Worm (Caenorhabditis elegans): Measurements from ENCODE around the gene srbc-45.

srbc-45 gene

DNA sequence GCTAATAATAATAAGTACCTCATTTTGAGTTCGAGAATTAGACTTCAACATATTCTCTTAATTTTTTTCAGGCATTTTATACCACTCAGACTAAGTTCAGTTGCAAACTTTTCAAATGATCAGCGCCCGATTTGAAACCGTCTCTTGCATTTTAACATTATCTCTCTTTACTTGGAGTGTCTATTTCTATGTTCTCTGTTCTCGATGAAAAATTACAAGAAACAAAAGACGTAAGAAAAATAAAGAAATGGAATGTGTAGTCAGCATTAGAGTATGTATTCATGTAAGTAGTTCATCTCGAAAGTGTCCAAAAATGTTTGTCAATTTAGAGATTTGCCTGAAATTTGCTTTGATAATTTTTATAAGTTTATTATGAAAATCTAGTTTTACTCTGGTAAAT is 3.2 kb upstream of the srbc-45 start, which contains the start of gene ugt-3:
Gene ugt-3, minus strand, starts transcription at position 101 of the 400 bp plus-strand sequence.
- no peak for TF ChIP-seq flt-1 (GFP tag; IDR thresholded peaks at IDR 0.05)
- no peak for TF ChIP-seq klf-2 (GFP tag; conservative IDR thresholded peaks at IDR 0.05)
- no peak for TF ChIP-seq ref-1 (GFP tag; conservative IDR thresholded peaks at IDR 0.05)
- no peak for TF ChIP-seq ztf-23 (GFP tag; IDR thresholded peaks at IDR 0.05)
- no peak for TF ChIP-seq ztf-29 (GFP tag; IDR thresholded peaks at IDR 0.05)

DNA sequence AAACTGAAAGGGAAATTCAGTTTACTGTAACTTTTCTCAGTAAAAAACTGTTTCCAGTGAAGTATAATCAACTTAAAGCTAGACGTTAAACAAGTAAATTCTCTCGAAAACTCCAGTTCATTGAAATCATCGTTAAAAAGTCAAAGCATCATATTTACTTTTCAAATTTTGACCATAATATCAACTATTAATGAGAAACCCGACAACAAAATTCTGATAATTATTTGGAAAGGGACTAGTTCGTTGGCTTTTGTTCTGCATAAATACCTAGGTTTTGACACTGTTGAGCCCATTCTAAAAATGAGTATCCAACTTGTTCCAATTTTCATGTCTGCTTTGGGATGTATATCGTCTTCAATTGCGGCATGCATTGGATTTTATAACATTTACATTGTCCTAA is 2.8 kb downstream of the srbc-45 start, which contains the start of gene ZC443.7:
Gene ZC443.7, plus strand, starts transcription at position 301 of the 400 bp plus-strand sequence.
- TF ChIP-seq ztf-23 (GFP tag; IDR thresholded peaks at IDR 0.05): no peak
- TF ChIP-seq tab-1 (GFP tag; IDR thresholded peaks at IDR 0.05): no peak
- TF ChIP-seq T22C8.4 (GFP tag; IDR thresholded peaks at IDR 0.05): no peak
- TF ChIP-seq ztf-29 (GFP tag; IDR thresholded peaks at IDR 0.05): no peak
- no peak for TF ChIP-seq med-1 (GFP tag; optimal IDR thresholded peaks at IDR 0.05; ENCODE audit: insufficient read depth)
- TF ChIP-seq flt-1 (GFP tag; IDR thresholded peaks at IDR 0.05): no peak
- no peak for TF ChIP-seq ref-1 (GFP tag; conservative IDR thresholded peaks at IDR 0.05)
- no peak for TF ChIP-seq klf-2 (GFP tag; conservative IDR thresholded peaks at IDR 0.05)
- no peak for TF ChIP-seq cog-1 (tag; optimal IDR thresholded peaks at IDR 0.05)

DNA sequence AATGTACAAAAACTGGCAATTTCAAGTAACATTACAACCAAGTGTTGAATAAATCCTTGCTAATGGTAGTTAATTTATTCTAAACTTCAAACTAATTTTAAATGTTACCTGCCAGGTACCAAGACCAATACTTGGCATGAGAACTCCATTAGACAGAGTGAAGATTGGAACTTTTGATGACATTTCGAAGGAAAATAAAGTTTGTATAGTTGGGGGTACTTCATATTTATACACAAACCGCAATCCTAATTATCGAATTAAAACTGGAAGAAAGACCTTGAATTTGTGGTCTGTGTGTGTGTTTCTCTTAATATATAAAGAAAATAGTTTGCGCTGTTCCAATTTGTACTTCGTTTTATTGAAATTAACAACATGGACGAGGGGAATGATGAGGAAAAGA is 6.5 kb downstream of the srbc-45 start, which contains the start of gene ZC443.1:
Gene ZC443.1, minus strand, starts transcription at position 205 of the 400 bp plus-strand sequence.
- no peak for TF ChIP-seq ztf-29 (GFP tag; IDR thresholded peaks at IDR 0.05)
- no peak for TF ChIP-seq med-1 (GFP tag; optimal IDR thresholded peaks at IDR 0.05; ENCODE audit: insufficient read depth)

DNA sequence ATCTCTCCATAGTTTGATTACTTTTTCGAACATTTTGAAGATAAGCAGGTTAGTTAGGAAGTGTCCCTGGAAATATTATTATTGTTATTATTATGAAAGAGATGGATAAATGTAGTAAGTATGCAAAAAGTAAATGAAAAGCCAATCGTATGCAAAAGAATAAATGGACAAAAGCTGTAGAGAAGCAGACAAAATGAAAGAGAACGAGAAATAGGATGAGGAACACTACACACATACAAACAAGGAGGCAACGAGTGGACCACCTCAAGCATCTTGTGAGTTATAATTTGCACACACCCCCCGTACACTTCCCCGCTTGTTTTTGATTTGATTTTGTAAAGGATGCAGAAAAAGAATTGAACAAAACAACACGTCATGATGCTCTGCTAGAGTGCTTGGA is 7.8 kb downstream of the srbc-45 start, which contains the start of gene ZC443.2:
Gene ZC443.2, minus strand, starts transcription at position 67 of the 400 bp plus-strand sequence.
- TF ChIP-seq cog-1 (tag; optimal IDR thresholded peaks at IDR 0.05) (no peak), flt-1 (GFP tag; IDR thresholded peaks at IDR 0.05) (no peak), T22C8.4 (GFP tag; IDR thresholded peaks at IDR 0.05) (no peak), tab-1 (GFP tag; IDR thresholded peaks at IDR 0.05) (no peak), klf-2 (GFP tag; conservative IDR thresholded peaks at IDR 0.05) (no peak), ztf-29 (GFP tag; IDR thresholded peaks at IDR 0.05) (no peak), med-1 (GFP tag; optimal IDR thresholded peaks at IDR 0.05; ENCODE audit: insufficient read depth) (no peak), ref-1 (GFP tag; conservative IDR thresholded peaks at IDR 0.05) (no peak), ztf-23 (GFP tag; IDR thresholded peaks at IDR 0.05) (no peak)

DNA sequence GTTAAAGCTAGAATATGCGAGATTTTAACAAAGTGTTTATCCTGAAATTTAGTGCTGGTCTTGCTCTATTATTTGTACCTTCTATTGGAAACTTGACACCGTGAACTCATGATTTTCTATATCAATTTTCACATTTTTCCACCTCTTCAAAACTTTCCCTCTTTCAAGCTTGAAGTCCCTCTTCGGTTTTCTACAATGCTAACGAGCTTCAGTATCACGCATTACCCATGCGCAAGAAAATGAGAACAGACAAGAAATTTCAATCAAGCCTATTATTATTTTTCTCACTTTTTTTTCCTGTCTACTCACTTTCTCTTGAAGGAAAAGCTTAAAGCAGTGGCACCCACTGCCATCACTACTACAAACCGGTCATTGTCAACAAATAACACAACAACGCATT is 8.4 kb downstream of the srbc-45 start:
- TF ChIP-seq flt-1 (GFP tag; IDR thresholded peaks at IDR 0.05) (no peak), ztf-23 (GFP tag; IDR thresholded peaks at IDR 0.05) (no peak)

DNA sequence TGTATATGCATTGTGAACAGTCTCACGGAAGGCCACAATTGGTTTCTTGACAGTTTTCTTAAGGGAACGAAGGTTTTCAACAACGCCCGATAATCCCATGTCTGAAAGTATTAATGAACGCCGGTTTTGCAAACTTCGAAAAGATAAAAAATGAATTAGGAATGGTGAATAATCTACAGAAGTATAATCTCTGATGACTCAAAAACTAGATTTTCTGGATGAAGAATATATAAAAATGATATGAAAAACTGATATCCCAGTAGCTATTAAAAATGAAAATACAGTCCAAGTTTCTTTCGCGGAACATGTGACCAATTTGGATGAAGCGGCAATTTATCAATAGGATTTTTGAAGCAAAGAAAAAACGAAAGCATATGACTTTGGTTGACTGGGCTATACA is 10.6 kb downstream of the srbc-45 start, which contains the start of gene ZC443.3:
Gene ZC443.3, minus strand, starts transcription at position 101 of the 400 bp plus-strand sequence.
- no peak for TF ChIP-seq cog-1 (tag; optimal IDR thresholded peaks at IDR 0.05)
- no peak for TF ChIP-seq klf-2 (GFP tag; conservative IDR thresholded peaks at IDR 0.05)
- TF ChIP-seq tab-1 (GFP tag; IDR thresholded peaks at IDR 0.05): no peak
- TF ChIP-seq ref-1 (GFP tag; conservative IDR thresholded peaks at IDR 0.05): no peak
- no peak for TF ChIP-seq T22C8.4 (GFP tag; IDR thresholded peaks at IDR 0.05)
- no peak for TF ChIP-seq flt-1 (GFP tag; IDR thresholded peaks at IDR 0.05)
- no peak for TF ChIP-seq ztf-23 (GFP tag; IDR thresholded peaks at IDR 0.05)
- no peak for TF ChIP-seq med-1 (GFP tag; optimal IDR thresholded peaks at IDR 0.05; ENCODE audit: insufficient read depth)

DNA sequence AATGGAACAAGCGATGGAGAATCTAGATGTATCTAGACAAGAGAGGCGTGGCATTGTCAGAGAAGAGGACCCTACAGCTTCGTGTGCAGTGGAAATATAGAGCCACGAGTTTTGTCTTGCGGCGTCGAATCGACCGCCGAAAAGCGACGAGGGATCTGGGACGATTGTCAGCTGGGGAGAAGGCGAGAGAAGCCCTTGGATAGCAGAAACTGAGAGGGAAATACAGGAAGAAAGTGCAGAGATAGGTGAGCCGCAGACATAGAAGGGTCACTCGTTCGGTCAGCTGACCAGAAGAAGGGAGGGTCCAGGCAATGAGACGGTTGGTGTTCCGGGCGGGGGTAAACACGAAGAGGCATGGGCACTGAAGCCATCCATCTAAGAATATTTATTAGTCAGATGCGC is 11.1 kb downstream of the srbc-45 start:
- TF ChIP-seq flt-1 (GFP tag; IDR thresholded peaks at IDR 0.05) (0 out of 2 replicates have a peak, but pooled peaks have one; percentile 45), cog-1 (tag; optimal IDR thresholded peaks at IDR 0.05) (peak; percentile 71), ztf-29 (GFP tag; IDR thresholded peaks at IDR 0.05) (peak; percentile 64; the same call in 1 of the 2 replicates), ztf-23 (GFP tag; IDR thresholded peaks at IDR 0.05) (0 out of 2 replicates have a peak, but pooled peaks have one; percentile 54), med-1 (GFP tag; optimal IDR thresholded peaks at IDR 0.05; ENCODE audit: insufficient read depth) (no peak), tab-1 (GFP tag; IDR thresholded peaks at IDR 0.05) (0 out of 2 replicates have a peak, but pooled peaks have one; percentile 39)

DNA sequence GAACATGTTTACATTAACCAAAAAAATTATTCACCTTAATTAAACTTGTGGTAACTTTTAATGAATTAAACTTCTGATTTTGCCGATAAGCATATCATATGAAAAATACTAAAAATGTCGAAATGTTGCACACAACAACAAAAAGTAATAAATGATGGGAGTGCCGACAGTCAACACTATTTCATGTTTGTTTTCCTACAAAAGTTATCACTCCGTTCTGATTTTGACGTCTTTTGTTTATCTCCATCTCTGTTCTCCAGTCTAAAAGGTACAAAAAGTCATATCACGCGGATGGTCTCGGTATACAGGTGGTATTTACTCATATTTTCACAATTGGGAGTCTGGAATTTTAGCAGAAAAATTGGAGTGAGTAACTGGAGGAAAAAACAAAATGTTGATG is 12.0 kb downstream of the srbc-45 start:
- TF ChIP-seq flt-1 (GFP tag; IDR thresholded peaks at IDR 0.05) (no peak), klf-2 (GFP tag; conservative IDR thresholded peaks at IDR 0.05) (no peak), ztf-23 (GFP tag; IDR thresholded peaks at IDR 0.05) (no peak), ref-1 (GFP tag; conservative IDR thresholded peaks at IDR 0.05) (no peak), med-1 (GFP tag; optimal IDR thresholded peaks at IDR 0.05; ENCODE audit: insufficient read depth) (no peak), cog-1 (tag; optimal IDR thresholded peaks at IDR 0.05) (no peak), ztf-29 (GFP tag; IDR thresholded peaks at IDR 0.05) (no peak), tab-1 (GFP tag; IDR thresholded peaks at IDR 0.05) (no peak), T22C8.4 (GFP tag; IDR thresholded peaks at IDR 0.05) (no peak)

DNA sequence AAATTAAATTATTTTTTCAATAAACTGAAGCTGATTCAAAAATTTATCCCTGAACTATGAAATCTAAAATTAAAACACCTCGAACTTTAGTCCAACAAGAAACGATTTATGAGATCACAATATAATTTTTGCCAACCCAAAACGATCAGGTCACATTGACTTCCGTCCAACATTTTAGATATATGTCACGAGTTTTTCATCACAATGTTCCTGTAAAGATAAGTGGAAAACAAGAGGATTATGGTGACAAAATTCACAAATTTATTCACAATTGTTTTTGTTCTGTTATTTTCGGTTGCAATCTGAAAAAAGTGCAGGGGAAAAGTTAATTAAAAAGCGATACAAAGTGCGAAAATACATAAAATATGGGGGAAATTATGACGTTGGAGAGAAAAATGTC is 13.3 kb downstream of the srbc-45 start:
- TF ChIP-seq flt-1 (GFP tag; IDR thresholded peaks at IDR 0.05) (no peak), ref-1 (GFP tag; conservative IDR thresholded peaks at IDR 0.05) (no peak), T22C8.4 (GFP tag; IDR thresholded peaks at IDR 0.05) (no peak), ztf-23 (GFP tag; IDR thresholded peaks at IDR 0.05) (no peak), med-1 (GFP tag; optimal IDR thresholded peaks at IDR 0.05; ENCODE audit: insufficient read depth) (no peak), ztf-29 (GFP tag; IDR thresholded peaks at IDR 0.05) (no peak), klf-2 (GFP tag; conservative IDR thresholded peaks at IDR 0.05) (no peak), tab-1 (GFP tag; IDR thresholded peaks at IDR 0.05) (no peak), cog-1 (tag; optimal IDR thresholded peaks at IDR 0.05) (no peak)

DNA sequence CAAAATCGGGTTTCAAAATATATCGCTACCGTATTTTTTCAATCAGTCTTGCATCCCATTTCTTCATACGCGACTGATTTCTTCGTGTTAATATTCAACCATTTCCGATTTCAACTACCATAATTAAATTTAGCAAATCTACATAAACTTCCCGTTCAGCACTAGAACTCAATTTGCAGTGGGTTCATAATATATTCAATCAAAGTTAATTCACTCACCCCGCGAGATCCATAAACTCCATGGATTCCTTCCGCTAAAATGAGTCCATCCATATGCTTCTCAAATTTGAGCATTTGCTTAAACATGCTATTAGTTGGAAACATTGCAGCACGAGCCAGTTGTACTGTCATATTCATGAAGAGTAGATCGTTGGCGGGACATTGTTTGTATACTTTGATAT is 15.1 kb downstream of the srbc-45 start:
- TF ChIP-seq ref-1 (GFP tag; conservative IDR thresholded peaks at IDR 0.05): no peak
- no peak for TF ChIP-seq med-1 (GFP tag; optimal IDR thresholded peaks at IDR 0.05; ENCODE audit: insufficient read depth)
- no peak for TF ChIP-seq flt-1 (GFP tag; IDR thresholded peaks at IDR 0.05)
- no peak for TF ChIP-seq klf-2 (GFP tag; conservative IDR thresholded peaks at IDR 0.05)
- TF ChIP-seq tab-1 (GFP tag; IDR thresholded peaks at IDR 0.05): no peak
- no peak for TF ChIP-seq T22C8.4 (GFP tag; IDR thresholded peaks at IDR 0.05)

Data from whole organism, midembryonic.